Fruit fly (Drosophila melanogaster) whole organism: Measurements from ENCODE around the gene CG2116.

ENCODE experiments used
- CG8478 ChIP-seq: fragments of >200 bp; optimal IDR thresholded peaks from 2 replicates; lab custom pipeline; 2018; ENCODE audit warnings: inconsistent platforms
- EcR ChIP-seq, 2 experiments: fragments of >200 bp; optimal IDR thresholded peaks; 2 replicates each; lab custom pipeline; 2017; ENCODE audit warnings: missing biosample characterization in 2 of 2, missing genetic modification characterization in 2 of 2, missing genetic modification reagents in 2 of 2

- no peak for TF ChIP-seq EcR (GFP tag; optimal IDR thresholded peaks at IDR 0.05; lab: Kevin White, UChicago)
- no peak for TF ChIP-seq CG8478 (lab: Kevin White, UChicago)
Measured at dm6 chrX:8080174-8080573, 49.4 kb upstream of the CG2116 start.
